Fruit fly (Drosophila melanogaster) whole organism, pupa: ENCODE measurements around the gene cdm.

ENCODE experiments used
- CG10348 ChIP-seq: fragments of 200-800 bp; sonication (Bioruptor generic); IDR thresholded peaks from 2 replicates; pipeline ENCODE4 v1.3.6; 2022; ENCODE audit warnings: missing biosample characterization, missing genetic modification characterization
- CG12605 ChIP-seq: fragments of 200-800 bp; sonication (Bioruptor generic); IDR thresholded peaks from 2 replicates; pipeline ENCODE4 v1.3.6; 2022; ENCODE audit warnings: missing biosample characterization, missing genetic modification characterization
- CG13204 ChIP-seq: fragments of 200-800 bp; sonication (Bioruptor generic); optimal IDR thresholded peaks from 2 replicates; lab custom pipeline; 2018; ENCODE audit warnings: missing biosample characterization, mild to moderate bottlenecking, missing genetic modification characterization, moderate library complexity
- CG14655 ChIP-seq: fragments of 200-800 bp; sonication (Bioruptor generic); optimal IDR thresholded peaks from 3 replicates; lab custom pipeline; 2017; ENCODE audit warnings: mild to moderate bottlenecking, missing biosample characterization, missing genetic modification reagents, missing genetic modification characterization
- CG15710 ChIP-seq: fragments of 200-800 bp; sonication (Bioruptor generic); optimal IDR thresholded peaks from 2 replicates; lab custom pipeline; 2018; ENCODE audit warnings: missing biosample characterization, mild to moderate bottlenecking, missing genetic modification characterization, moderate library complexity
- CG17806 ChIP-seq: fragments of 200-800 bp; sonication (Bioruptor generic); optimal IDR thresholded peaks from 2 replicates; lab custom pipeline; 2018; ENCODE audit warnings: missing biosample characterization, mild to moderate bottlenecking, missing genetic modification characterization, moderate library complexity
- CG32121 ChIP-seq: fragments of 200-800 bp; sonication (Bioruptor generic); IDR thresholded peaks from 2 replicates; pipeline ENCODE4 v1.3.6; 2022; ENCODE audit warnings: missing biosample characterization, missing genetic modification characterization
- CG34367 ChIP-seq: fragments of 200-800 bp; sonication (Bioruptor generic); optimal IDR thresholded peaks from 2 replicates; lab custom pipeline; 2018; ENCODE audit warnings: missing biosample characterization, mild to moderate bottlenecking, missing genetic modification characterization
- CG4496 ChIP-seq: fragments of 200-800 bp; sonication (Bioruptor generic); IDR thresholded peaks from 3 replicates; pipeline ENCODE4 v1.3.6; 2022; ENCODE audit warnings: missing biosample characterization, missing genetic modification characterization
- CG8159 ChIP-seq: fragments of 200-800 bp; sonication (Bioruptor generic); optimal IDR thresholded peaks from 3 replicates; lab custom pipeline; 2018; ENCODE audit warnings: missing biosample characterization, mild to moderate bottlenecking, missing genetic modification characterization, moderate library complexity
- CG8301 ChIP-seq: fragments of 200-800 bp; sonication (Bioruptor generic); optimal IDR thresholded peaks from 2 replicates; lab custom pipeline; 2018; ENCODE audit warnings: missing biosample characterization, mild to moderate bottlenecking, missing genetic modification characterization
- CG9948 ChIP-seq: fragments of 200-800 bp; sonication (Bioruptor generic); optimal IDR thresholded peaks from 2 replicates; lab custom pipeline; 2018; ENCODE audit warnings: missing biosample characterization, mild to moderate bottlenecking, missing genetic modification characterization, moderate library complexity
- D1 ChIP-seq: fragments of 200-800 bp; sonication (Bioruptor generic); optimal IDR thresholded peaks from 2 replicates; lab custom pipeline; 2018; ENCODE audit warnings: missing biosample characterization, mild to moderate bottlenecking, missing genetic modification characterization, moderate library complexity
- EcR ChIP-seq: fragments of 200-800 bp; sonication (Bioruptor generic); optimal IDR thresholded peaks from 3 replicates; lab custom pipeline; 2019; ENCODE audit warnings: missing biosample characterization, missing genetic modification characterization, mild to moderate bottlenecking, moderate library complexity, missing genetic modification reagents
- Ets98B ChIP-seq: fragments of 200-800 bp; sonication (Bioruptor generic); IDR thresholded peaks from 2 replicates; pipeline ENCODE4 v1.3.6; 2022; ENCODE audit warnings: missing biosample characterization, missing genetic modification characterization
- Pif1A ChIP-seq: fragments of 200-800 bp; sonication (Bioruptor generic); optimal IDR thresholded peaks from 3 replicates; lab custom pipeline; 2016; ENCODE audit warnings: missing biosample characterization, missing genetic modification characterization
- Pif1B ChIP-seq: fragments of 200-800 bp; sonication (Bioruptor generic); optimal IDR thresholded peaks from 3 replicates; lab custom pipeline; 2016; ENCODE audit warnings: missing biosample characterization, missing genetic modification characterization
- Snoo ChIP-seq: fragments of 200-800 bp; sonication (Bioruptor generic); optimal IDR thresholded peaks from 3 replicates; lab custom pipeline; 2017; ENCODE audit warnings: missing biosample characterization, mild to moderate bottlenecking, missing genetic modification characterization, inconsistent platforms
- fd96Ca ChIP-seq: fragments of 200-800 bp; sonication (Bioruptor generic); IDR thresholded peaks from 3 replicates; pipeline ENCODE4 v1.3.6; 2022; ENCODE audit warnings: missing biosample characterization, missing genetic modification characterization
- gl ChIP-seq: fragments of 200-800 bp; sonication (Bioruptor generic); optimal IDR thresholded peaks from 2 replicates; lab custom pipeline; 2018; ENCODE audit warnings: missing biosample characterization, mild to moderate bottlenecking, missing genetic modification characterization
- rn ChIP-seq: fragments of 200-800 bp; sonication (Bioruptor generic); IDR thresholded peaks from 2 replicates; pipeline ENCODE4 v1.3.6; 2022; ENCODE audit warnings: missing biosample characterization, missing genetic modification characterization

Gene cdm

DNA sequence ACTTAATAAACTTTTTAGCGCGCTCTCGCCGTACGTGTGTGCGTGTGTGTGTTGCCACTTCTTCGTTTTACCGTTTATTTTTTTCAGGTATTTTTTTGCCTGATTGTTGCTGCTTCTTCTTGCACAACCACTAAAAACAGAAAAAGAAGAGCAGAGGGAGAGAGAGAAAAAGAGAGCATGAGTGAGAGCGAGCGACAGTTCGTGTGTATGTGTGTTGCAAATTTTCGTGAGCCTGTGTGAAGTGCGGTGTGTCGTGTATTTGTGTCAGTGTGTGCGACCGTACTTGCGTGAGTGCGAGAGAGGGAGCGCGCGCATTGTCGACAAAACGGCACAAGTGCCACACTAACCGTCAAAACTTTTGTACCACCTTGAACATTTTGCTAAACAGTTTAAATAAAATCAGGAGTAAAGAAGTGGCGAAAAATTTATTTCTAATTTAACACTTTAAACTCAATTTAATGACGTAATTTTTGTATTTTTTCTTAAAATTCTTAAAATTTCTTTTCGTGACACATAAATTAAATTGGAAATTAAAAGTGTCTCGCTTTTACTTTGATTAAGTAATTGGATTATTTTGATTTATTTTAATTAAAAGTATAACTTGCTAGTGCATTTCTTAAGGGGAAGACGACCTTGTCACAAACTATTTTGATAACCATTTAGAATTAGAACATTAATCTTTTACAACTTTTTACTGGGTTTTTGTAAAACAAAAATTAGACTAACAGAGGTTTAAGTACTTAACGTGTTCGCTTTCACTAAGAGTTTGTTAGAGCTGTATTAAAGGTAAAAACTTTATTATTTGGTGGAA, 13.9 kb upstream of the cdm start:
- peak; percentile 95 for TF ChIP-seq CG13204 (GFP tag; lab: Kevin White, UChicago)
- no peak for TF ChIP-seq CG10348 (GFP tag; lab: Robert Waterston, UW)
- peak; percentile 82 for TF ChIP-seq CG34367
- peak; percentile 72 for TF ChIP-seq CG15710 (tag; lab: Kevin White, UChicago)
- peak; percentile 72 for TF ChIP-seq EcR (GFP tag; lab: Kevin White, UChicago)
- TF ChIP-seq Pif1B = peak; percentile 86
- peak; percentile 97 for TF ChIP-seq gl (tag; lab: Kevin White, UChicago)
- TF ChIP-seq Pif1A (GFP tag; lab: Kevin White, UChicago) = peak; percentile 90
- peak; percentile 42 for TF ChIP-seq CG9948 (tag; lab: Kevin White, UChicago)
- TF ChIP-seq Ets98B (GFP tag; lab: Robert Waterston, UW) = no peak
- no peak for TF ChIP-seq rn (GFP tag; lab: Robert Waterston, UW)
- no peak for TF ChIP-seq CG12605 (GFP tag; lab: Robert Waterston, UW)
- peak; percentile 71 for TF ChIP-seq CG8301
- TF ChIP-seq CG32121 (GFP tag; lab: Robert Waterston, UW) = no peak
- peak; percentile 68 for TF ChIP-seq D1 (tag; lab: Kevin White, UChicago)
- TF ChIP-seq CG8159 (tag; lab: Kevin White, UChicago) = peak; percentile 60
- TF ChIP-seq Snoo (tag; lab: Kevin White, UChicago) = peak; percentile 41
- TF ChIP-seq CG14655 = peak; percentile 73
- no peak for TF ChIP-seq fd96Ca
- peak; percentile 70 for TF ChIP-seq CG17806 (tag; lab: Kevin White, UChicago)
- no peak for TF ChIP-seq CG4496 (GFP tag; lab: Robert Waterston, UW)

DNA sequence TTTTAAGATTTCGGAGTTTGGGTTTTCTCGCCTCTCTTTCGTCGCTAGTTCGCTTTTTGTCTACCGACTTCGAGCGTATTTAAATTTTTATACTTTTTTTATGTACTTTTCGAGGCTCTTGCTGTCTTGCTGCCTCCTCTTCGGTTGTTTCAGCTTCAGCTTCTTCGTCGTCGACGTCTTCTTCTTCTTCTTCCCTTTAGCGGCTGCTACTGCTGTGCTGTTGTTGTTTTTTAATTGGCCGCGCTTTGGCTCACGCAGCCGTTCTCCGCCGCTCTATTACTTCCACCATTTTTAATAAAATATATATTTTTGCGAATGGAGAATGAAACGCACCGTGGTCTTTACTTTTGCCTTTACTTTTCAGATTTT, 13.3 kb upstream of the cdm start:
- TF ChIP-seq CG8301 = no peak
- TF ChIP-seq EcR (GFP tag; lab: Kevin White, UChicago) = no peak
- TF ChIP-seq Pif1B = no peak
- no peak for TF ChIP-seq CG9948 (tag; lab: Kevin White, UChicago)

DNA sequence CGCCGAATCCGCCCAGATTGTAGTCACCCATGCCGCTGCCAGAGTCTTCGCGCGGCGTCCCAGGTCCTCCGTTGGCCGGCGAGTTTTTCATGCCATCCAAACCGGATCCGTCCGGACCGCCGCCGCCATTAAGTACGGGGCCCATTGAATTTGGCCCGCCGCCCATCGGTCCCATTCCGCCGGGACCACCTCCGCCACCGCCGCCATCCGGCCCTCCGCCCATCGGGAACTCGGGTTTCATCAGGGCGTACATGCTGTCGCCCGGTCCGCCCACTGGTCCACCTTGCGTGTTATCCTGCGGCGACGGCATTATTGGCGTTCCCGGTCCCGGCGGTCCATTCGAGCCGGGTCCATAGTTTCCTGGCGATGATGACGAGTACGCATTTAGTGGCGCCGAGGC, 12.0 kb upstream of the cdm start:
- TF ChIP-seq CG14655 (no peak), CG4496 (GFP tag; lab: Robert Waterston, UW) (no peak), CG9948 (tag; lab: Kevin White, UChicago) (no peak), CG32121 (GFP tag; lab: Robert Waterston, UW) (no peak)

DNA sequence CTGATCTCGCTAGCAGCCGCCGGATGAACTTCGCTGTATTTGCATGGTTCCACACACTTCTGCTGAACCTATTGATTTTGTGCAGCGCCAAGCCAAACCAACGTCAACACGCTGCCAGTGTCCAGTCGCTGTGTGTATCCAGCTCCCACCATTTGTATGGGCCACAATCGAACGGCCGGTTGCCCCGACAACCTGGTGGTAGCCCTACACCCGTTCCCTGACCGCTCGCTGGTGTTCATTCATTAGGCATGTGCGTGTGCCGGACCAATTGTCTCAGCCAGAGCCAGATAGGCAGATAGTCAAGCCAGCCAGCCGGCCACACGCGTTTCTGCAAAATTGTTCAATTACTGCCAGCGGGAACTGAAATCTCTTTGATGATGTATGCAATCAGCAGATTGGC, 8.6 kb upstream of the cdm start, which contains the start of gene CG14313:
Gene CG14313, minus strand, starts transcription at position 101 of the 400 bp plus-strand sequence.
- no peak for TF ChIP-seq EcR (GFP tag; lab: Kevin White, UChicago)
- no peak for TF ChIP-seq CG9948 (tag; lab: Kevin White, UChicago)
- no peak for TF ChIP-seq CG13204 (GFP tag; lab: Kevin White, UChicago)
- TF ChIP-seq rn (GFP tag; lab: Robert Waterston, UW) = no peak
- no peak for TF ChIP-seq CG15710 (tag; lab: Kevin White, UChicago)
- TF ChIP-seq Pif1A (GFP tag; lab: Kevin White, UChicago) = no peak
- TF ChIP-seq D1 (tag; lab: Kevin White, UChicago) = no peak
- no peak for TF ChIP-seq CG8159 (tag; lab: Kevin White, UChicago)
- TF ChIP-seq gl (tag; lab: Kevin White, UChicago) = no peak
- no peak for TF ChIP-seq Snoo (tag; lab: Kevin White, UChicago)
- no peak for TF ChIP-seq Ets98B (GFP tag; lab: Robert Waterston, UW)
- TF ChIP-seq CG14655 = no peak
- TF ChIP-seq CG12605 (GFP tag; lab: Robert Waterston, UW) = no peak
- no peak for TF ChIP-seq CG32121 (GFP tag; lab: Robert Waterston, UW)
- TF ChIP-seq Pif1B = no peak
- TF ChIP-seq CG8301 = no peak
- TF ChIP-seq CG17806 (tag; lab: Kevin White, UChicago) = no peak
- TF ChIP-seq CG4496 (GFP tag; lab: Robert Waterston, UW) = no peak
- no peak for TF ChIP-seq CG34367
- no peak for TF ChIP-seq fd96Ca

DNA sequence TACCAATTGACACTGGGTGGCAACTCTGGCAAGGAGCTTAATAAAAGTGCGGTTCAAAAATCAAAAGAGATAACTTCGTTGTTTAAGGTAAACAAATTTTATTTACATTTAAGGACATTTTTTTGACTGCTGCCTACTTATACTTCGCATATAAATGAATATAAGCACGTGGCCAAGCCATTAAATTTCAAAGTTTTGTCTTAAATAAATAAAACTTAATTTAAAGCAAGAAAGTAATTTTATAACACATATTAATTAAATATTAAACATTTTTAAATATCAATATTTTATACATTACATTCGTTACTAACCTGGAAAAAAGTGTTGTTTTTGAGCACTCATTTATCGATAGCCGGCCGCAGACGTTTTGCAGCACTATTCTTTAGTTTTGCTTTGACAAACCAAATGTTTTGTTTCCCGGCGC, 5.4 kb upstream of the cdm start, which contains the start of the genes CG12321 and MED17:
Gene CG12321, minus strand, starts transcription at position 6 of the 424 bp plus-strand sequence.
Gene MED17, plus strand, starts transcription at position 371 of the 424 bp plus-strand sequence.
- peak; percentile 61 for TF ChIP-seq CG12605 (GFP tag; lab: Robert Waterston, UW)
- TF ChIP-seq CG14655 = no peak
- no peak for TF ChIP-seq Pif1A (GFP tag; lab: Kevin White, UChicago)
- TF ChIP-seq CG34367 = peak; percentile 62
- TF ChIP-seq Pif1B = peak; percentile 32
- peak; percentile 71 for TF ChIP-seq CG32121 (GFP tag; lab: Robert Waterston, UW)
- TF ChIP-seq CG9948 (tag; lab: Kevin White, UChicago) = peak; percentile 84
- peak; percentile 14 for TF ChIP-seq gl (tag; lab: Kevin White, UChicago)
- TF ChIP-seq CG15710 (tag; lab: Kevin White, UChicago) = peak; percentile 85
- peak; percentile 79 for TF ChIP-seq CG8301
- TF ChIP-seq CG17806 (tag; lab: Kevin White, UChicago) = peak; percentile 84
- TF ChIP-seq CG13204 (GFP tag; lab: Kevin White, UChicago) = no peak
- TF ChIP-seq Ets98B (GFP tag; lab: Robert Waterston, UW) = peak; percentile 82
- peak; percentile 77; the same call in 2 of the 3 replicates for TF ChIP-seq fd96Ca
- peak; percentile 63 for TF ChIP-seq rn (GFP tag; lab: Robert Waterston, UW)
- TF ChIP-seq CG10348 (GFP tag; lab: Robert Waterston, UW) = peak; percentile 69; the same call in 1 of the 2 replicates
- peak; percentile 85 for TF ChIP-seq Snoo (tag; lab: Kevin White, UChicago)
- peak; percentile 82 for TF ChIP-seq CG4496 (GFP tag; lab: Robert Waterston, UW)
- no peak for TF ChIP-seq EcR (GFP tag; lab: Kevin White, UChicago)
- TF ChIP-seq D1 (tag; lab: Kevin White, UChicago) = no peak
- peak; percentile 84 for TF ChIP-seq CG8159 (tag; lab: Kevin White, UChicago)
